Fruit fly (Drosophila melanogaster): Measurements from ENCODE around the gene CG43965.
A peak's percentile ranks its signal among the peaks of the same experiment; 100 is the strongest.

The CG43965 gene

DNA sequence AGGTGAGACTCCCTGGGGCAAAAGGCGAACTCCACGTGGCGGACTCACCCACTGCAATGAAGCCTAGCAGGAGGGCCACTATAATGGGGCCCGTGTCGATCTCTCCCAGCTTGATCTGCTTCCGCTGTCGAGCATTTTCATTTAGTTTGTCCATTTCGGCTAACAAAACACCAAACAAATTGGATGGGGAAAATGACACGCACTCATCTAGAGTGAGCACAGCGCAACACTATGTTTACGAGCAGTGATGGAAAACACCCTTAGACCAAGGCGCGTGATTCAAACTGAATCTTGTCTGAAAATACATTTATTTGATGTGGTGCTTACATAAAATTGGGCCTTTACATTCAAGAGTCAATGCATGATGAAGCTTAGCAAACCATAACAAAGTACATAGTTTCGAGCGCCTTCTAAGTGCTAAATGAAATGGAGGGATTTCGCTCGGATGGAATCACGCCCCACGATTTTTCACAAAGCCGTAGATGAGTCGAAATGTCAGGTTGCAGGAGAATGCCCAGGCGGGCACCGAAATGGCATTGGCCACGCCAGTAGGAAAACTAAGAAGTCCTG, 5.5 kb downstream of the CG43965 start, which contains the start of gene SrpRbeta (continued):
- TF ChIP-seq Ets97D (GFP tag; optimal IDR thresholded peaks at IDR 0.05) (peak; percentile 23), pan (optimal IDR thresholded peaks at IDR 0.05) (no peak), pan (GFP tag; optimal IDR thresholded peaks at IDR 0.05 in 1 of 2, IDR thresholded peaks at IDR 0.05 in 1 of 2) (no peak), CG9817 (tag; optimal IDR thresholded peaks at IDR 0.05) (no peak), Dad (GFP tag; optimal IDR thresholded peaks at IDR 0.05) (peak; percentile 26), pfk (GFP tag; optimal IDR thresholded peaks at IDR 0.05) (no peak), C15 (GFP tag; IDR thresholded peaks at IDR 0.05) (no peak), zfh2 (GFP tag; optimal IDR thresholded peaks at IDR 0.05) (peak; percentile 36), ind (GFP tag; optimal IDR thresholded peaks at IDR 0.05) (no peak), Taf1 (GFP tag; IDR thresholded peaks at IDR 0.05) (no peak), E2f2 (GFP tag; IDR thresholded peaks at IDR 0.05) (peak; percentile 95), CG43689 (GFP tag; IDR thresholded peaks at IDR 0.05) (no peak), Hsf (GFP tag; optimal IDR thresholded peaks at IDR 0.05) (no peak), sna (GFP tag; IDR thresholded peaks at IDR 0.05; ENCODE audit: partially characterized antibody) (no peak), CG30020 (tag; optimal IDR thresholded peaks at IDR 0.05) (no peak), Myb (GFP tag; optimal IDR thresholded peaks at IDR 0.05) (peak; percentile 34), Sry-δ (GFP tag; optimal IDR thresholded peaks at IDR 0.05) (peak; percentile 23), MBD-R2 (GFP tag; IDR thresholded peaks at IDR 0.05) (peak; percentile 63; the same call in 1 of the 2 replicates), CG16779 (GFP tag; IDR thresholded peaks at IDR 0.05) (0 out of 2 replicates have a peak, but pooled peaks have one; percentile 27), eyg (GFP tag; optimal IDR thresholded peaks at IDR 0.05) (no peak), CG9932 (GFP tag; IDR thresholded peaks at IDR 0.05) (peak; percentile 33; the same call in 1 of the 2 replicates), gro (GFP tag; optimal IDR thresholded peaks at IDR 0.05) (peak; percentile 60), esg (GFP tag; conservative IDR thresholded peaks at IDR 0.05) (no peak), Meics (GFP tag; optimal IDR thresholded peaks at IDR 0.05) (peak; percentile 17), CG17186 (GFP tag; optimal IDR thresholded peaks at IDR 0.05) (peak; percentile 26), CG13296 (GFP tag; optimal IDR thresholded peaks at IDR 0.05) (peak; percentile 12), CG4424 (GFP tag; optimal IDR thresholded peaks at IDR 0.05) (peak; percentile 21), CG10267 (tag; optimal IDR thresholded peaks at IDR 0.05) (peak; percentile 90), CG3847 (GFP tag; IDR thresholded peaks at IDR 0.05) (peak; percentile 42; the same call in 1 of the 2 replicates), lab (GFP tag; optimal IDR thresholded peaks at IDR 0.05) (peak; percentile 65)

DNA sequence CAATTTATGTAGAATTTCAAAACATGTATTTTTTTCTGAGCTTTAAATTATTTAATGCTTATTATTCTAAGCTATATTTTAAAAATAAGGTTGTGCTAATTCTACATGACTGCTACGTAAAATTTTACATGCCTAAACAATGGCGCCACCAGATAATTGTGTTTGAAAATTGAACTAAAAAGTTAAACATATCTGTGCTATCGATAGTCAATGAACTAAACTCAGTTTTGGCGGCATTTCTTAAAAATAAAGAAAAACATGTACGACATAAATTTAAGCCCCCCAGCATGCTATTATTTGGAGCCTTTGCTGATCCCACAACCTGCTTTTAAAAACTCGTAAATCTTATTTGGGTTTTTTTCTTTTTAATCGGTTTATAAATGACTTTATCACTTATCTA, 7.0 kb downstream of the CG43965 start:
- TF ChIP-seq CG4820 (GFP tag; optimal IDR thresholded peaks at IDR 0.05), result no peak
- TF ChIP-seq dati (GFP tag; IDR thresholded peaks at IDR 0.05), result no peak
- no peak for TF ChIP-seq CG31365 (tag; optimal IDR thresholded peaks at IDR 0.05)
- no peak for TF ChIP-seq pan (optimal IDR thresholded peaks at IDR 0.05)
- TF ChIP-seq pan (GFP tag; optimal IDR thresholded peaks at IDR 0.05 in 1 of 2, IDR thresholded peaks at IDR 0.05 in 1 of 2), result no peak
- TF ChIP-seq ken (GFP tag; IDR thresholded peaks at IDR 0.05), result no peak
- no peak for TF ChIP-seq kni (GFP tag; optimal IDR thresholded peaks at IDR 0.05)
- peak; percentile 7 for TF ChIP-seq bcd (GFP tag; optimal IDR thresholded peaks at IDR 0.05)
- no peak for TF ChIP-seq CG14965 (GFP tag; optimal IDR thresholded peaks at IDR 0.05; ENCODE audit: borderline replicate concordance)
- peak; percentile 71 for TF ChIP-seq HLH4C (GFP tag; IDR thresholded peaks at IDR 0.05; ENCODE audit: partially characterized antibody)
- peak; percentile 25 for TF ChIP-seq B-H2 (GFP tag; optimal IDR thresholded peaks at IDR 0.05)
- TF ChIP-seq CG1603 (tag; optimal IDR thresholded peaks at IDR 0.05), result peak; percentile 60
- TF ChIP-seq h (optimal IDR thresholded peaks at IDR 0.05), result no peak
- TF ChIP-seq wek (GFP tag; optimal IDR thresholded peaks at IDR 0.05), result no peak
- no peak for TF ChIP-seq CG7372 (GFP tag; IDR thresholded peaks at IDR 0.05)
- peak; percentile 77 for TF ChIP-seq knrl (GFP tag; IDR thresholded peaks at IDR 0.05; ENCODE audit: partially characterized antibody)
- TF ChIP-seq chinmo (GFP tag; IDR thresholded peaks at IDR 0.05; ENCODE audit: partially characterized antibody), result peak; percentile 80; the same call in 2 of the 4 replicates
- no peak for TF ChIP-seq sima (GFP tag; optimal IDR thresholded peaks at IDR 0.05)
- no peak for TF ChIP-seq Gug (GFP tag; IDR thresholded peaks at IDR 0.05)
- TF ChIP-seq CG30020 (tag; optimal IDR thresholded peaks at IDR 0.05), result no peak
- TF ChIP-seq dan (GFP tag; IDR thresholded peaks at IDR 0.05), result no peak
- TF ChIP-seq Hmx (GFP tag; optimal IDR thresholded peaks at IDR 0.05), result no peak
- no peak for TF ChIP-seq abd-A (tag; optimal IDR thresholded peaks at IDR 0.05)
- no peak for TF ChIP-seq klu (GFP tag; IDR thresholded peaks at IDR 0.05)
- no peak for TF ChIP-seq wdn (GFP tag; IDR thresholded peaks at IDR 0.05)
